Worm (Caenorhabditis elegans): ENCODE results near the gene Y69H2.9.

ce11 chrV:18658914-18659313 lies 42.4 kb upstream of the Y69H2.9 start:
- TF ChIP-seq lin-13 (GFP tag; optimal IDR thresholded peaks at IDR 0.05) (no peak), lsy-2 (tag; optimal IDR thresholded peaks at IDR 0.05) (no peak), fos-1 (tag; optimal IDR thresholded peaks at IDR 0.05) (no peak), aly-2 (tag; optimal IDR thresholded peaks at IDR 0.05) (no peak)

Measured in whole organism, L2 larva.